Fruit fly (Drosophila melanogaster): ENCODE data around the gene mof.

dm6 chrX:5901628-5902213 is 25.1 kb upstream of the mof start:
- TF ChIP-seq psq (optimal IDR thresholded peaks at IDR 0.05) = no peak
- no peak for TF ChIP-seq h (optimal IDR thresholded peaks at IDR 0.05)
- TF ChIP-seq Myc (optimal IDR thresholded peaks at IDR 0.05) = no peak
- no peak for TF ChIP-seq Sin3A (optimal IDR thresholded peaks at IDR 0.05)

All from Kc167 (cell line).